Worm (Caenorhabditis elegans) whole organism, late embryonic: Measurements from ENCODE around the gene cyp-14A2.

ENCODE experiments used
- C08G9.2 ChIP-seq: sonication (generic microtip); optimal IDR thresholded peaks from 2 replicates; lab custom pipeline; 2016; ENCODE audit warnings: mild to moderate bottlenecking, missing genetic modification characterization, moderate library complexity, missing compliant biosample characterization
- C38D4.7 ChIP-seq: fragments of 200-800 bp; sonication (Bioruptor generic); optimal IDR thresholded peaks from 2 replicates; lab custom pipeline; 2018; ENCODE audit warnings: mild to moderate bottlenecking, missing genetic modification characterization, moderate library complexity, missing compliant biosample characterization
- K09A11.1 ChIP-seq: sonication (generic microtip); optimal IDR thresholded peaks from 2 replicates; lab custom pipeline; 2017; ENCODE audit warnings: antibody characterized with exemption, mild to moderate bottlenecking, missing genetic modification characterization, missing compliant biosample characterization; ENCODE audit not compliant: insufficient read depth
- ama-1 ChIP-seq: fragments of 150-350 bp; optimal IDR thresholded peaks from 2 replicates; lab custom pipeline; 2014
- ceh-19 ChIP-seq: fragments of 200-800 bp; sonication (Bioruptor generic); optimal IDR thresholded peaks from 2 replicates; lab custom pipeline; 2018; ENCODE audit warnings: mild to moderate bottlenecking, missing genetic modification characterization, missing compliant biosample characterization
- ceh-2 ChIP-seq: sonication (generic microtip); optimal IDR thresholded peaks from 2 replicates; lab custom pipeline; 2016; ENCODE audit warnings: missing genotype, missing genetic modification characterization, missing compliant biosample characterization
- ceh-24 ChIP-seq: sonication (generic microtip); optimal IDR thresholded peaks from 2 replicates; lab custom pipeline; 2016; ENCODE audit warnings: mild to moderate bottlenecking, missing genetic modification characterization, missing compliant biosample characterization
- ceh-48 ChIP-seq: sonication (generic microtip); optimal IDR thresholded peaks from 2 replicates; lab custom pipeline; 2016; ENCODE audit warnings: missing genetic modification characterization, inconsistent platforms, missing compliant biosample characterization
- ceh-6 ChIP-seq: fragments of 200-800 bp; sonication (Bioruptor generic); optimal IDR thresholded peaks from 2 replicates; lab custom pipeline; 2018; ENCODE audit warnings: mild to moderate bottlenecking, missing genetic modification characterization, missing compliant biosample characterization
- ceh-9 ChIP-seq: sonication (generic microtip); optimal IDR thresholded peaks from 2 replicates; lab custom pipeline; 2016; ENCODE audit warnings: mild to moderate bottlenecking, missing genetic modification characterization, inconsistent platforms, missing compliant biosample characterization
- dve-1 ChIP-seq: sonication (generic microtip); optimal IDR thresholded peaks from 2 replicates; lab custom pipeline; 2017; ENCODE audit warnings: antibody characterized with exemption, mild to moderate bottlenecking, missing genetic modification characterization, missing compliant biosample characterization
- elt-4 ChIP-seq: sonication (generic microtip); optimal IDR thresholded peaks from 2 replicates; lab custom pipeline; 2016; ENCODE audit warnings: missing genetic modification characterization, missing compliant biosample characterization
- ets-4 ChIP-seq: sonication (generic microtip); optimal IDR thresholded peaks from 2 replicates; lab custom pipeline; 2016; ENCODE audit warnings: missing genetic modification characterization, missing compliant biosample characterization
- eyg-1 ChIP-seq: sonication (generic microtip); optimal IDR thresholded peaks from 2 replicates; lab custom pipeline; 2016; ENCODE audit warnings: missing genotype, missing genetic modification characterization, missing compliant biosample characterization
- fax-1 ChIP-seq: sonication (generic microtip); optimal IDR thresholded peaks from 2 replicates; lab custom pipeline; 2016; ENCODE audit warnings: missing genotype, missing genetic modification characterization, missing compliant biosample characterization
- fkh-10 ChIP-seq: fragments of 150-350 bp; optimal IDR thresholded peaks from 2 replicates; lab custom pipeline; 2014; ENCODE audit warnings: missing biosample characterization, missing genetic modification reagents, missing genetic modification characterization
- fkh-6 ChIP-seq: sonication (generic microtip); optimal IDR thresholded peaks from 2 replicates; lab custom pipeline; 2016; ENCODE audit warnings: missing genetic modification characterization, missing compliant biosample characterization
- hlh-30 ChIP-seq: sonication (generic microtip); optimal IDR thresholded peaks from 2 replicates; lab custom pipeline; 2017; ENCODE audit warnings: antibody characterized with exemption, missing genetic modification characterization, missing compliant biosample characterization; ENCODE audit not compliant: insufficient read depth
- hlh-6 ChIP-seq: sonication (generic microtip); optimal IDR thresholded peaks from 2 replicates; lab custom pipeline; 2016; ENCODE audit warnings: missing genotype, missing genetic modification characterization, missing compliant biosample characterization
- lim-6 ChIP-seq: sonication (generic microtip); optimal IDR thresholded peaks from 2 replicates; lab custom pipeline; 2016; ENCODE audit warnings: missing genetic modification characterization, missing compliant biosample characterization
- lin-11 ChIP-seq: fragments of 200-800 bp; sonication (Bioruptor generic); optimal IDR thresholded peaks from 2 replicates; lab custom pipeline; 2018; ENCODE audit warnings: mild to moderate bottlenecking, missing genetic modification characterization, missing compliant biosample characterization
- madf-2 ChIP-seq: sonication (generic microtip); optimal IDR thresholded peaks from 2 replicates; lab custom pipeline; 2017; ENCODE audit warnings: missing genetic modification characterization, missing compliant biosample characterization
- mec-3 ChIP-seq: sonication (generic microtip); optimal IDR thresholded peaks from 2 replicates; lab custom pipeline; 2016; ENCODE audit warnings: borderline replicate concordance, missing genetic modification characterization, missing compliant biosample characterization
- npax-4 ChIP-seq: sonication (generic microtip); optimal IDR thresholded peaks from 2 replicates; lab custom pipeline; 2016; ENCODE audit warnings: missing genetic modification characterization, missing compliant biosample characterization
- odd-2 ChIP-seq: sonication (generic microtip); optimal IDR thresholded peaks from 2 replicates; lab custom pipeline; 2017; ENCODE audit warnings: antibody characterized with exemption, mild to moderate bottlenecking, missing genetic modification characterization, missing compliant biosample characterization
- pat-9 ChIP-seq: fragments of 200-800 bp; sonication (Bioruptor generic); optimal IDR thresholded peaks from 2 replicates; lab custom pipeline; 2018; ENCODE audit warnings: mild to moderate bottlenecking, missing genetic modification characterization, moderate library complexity, missing compliant biosample characterization
- pros-1 ChIP-seq: fragments of 150-350 bp; optimal IDR thresholded peaks from 2 replicates; lab custom pipeline; 2014; ENCODE audit warnings: missing biosample characterization, missing genetic modification reagents, missing genetic modification characterization
- sdc-2 ChIP-seq: sonication (generic microtip); optimal IDR thresholded peaks from 2 replicates; lab custom pipeline; 2016; ENCODE audit warnings: missing genotype, missing genetic modification characterization, missing compliant biosample characterization
- sox-2 ChIP-seq: fragments of 200-800 bp; sonication (Bioruptor generic); IDR thresholded peaks from 2 replicates; pipeline ENCODE4 v1.3.6; 2022; ENCODE audit warnings: missing genetic modification reagents, missing genetic modification characterization, missing compliant biosample characterization
- tbx-7 ChIP-seq: sonication (generic microtip); optimal IDR thresholded peaks from 2 replicates; lab custom pipeline; 2016; ENCODE audit warnings: missing genotype, missing genetic modification characterization, missing compliant biosample characterization
- unc-42 ChIP-seq: sonication (generic microtip); optimal IDR thresholded peaks from 2 replicates; lab custom pipeline; 2016; ENCODE audit warnings: missing genotype, missing genetic modification characterization, missing compliant biosample characterization
- unc-55 ChIP-seq: sonication (generic microtip); optimal IDR thresholded peaks from 2 replicates; lab custom pipeline; 2017; ENCODE audit warnings: missing biosample characterization, missing genetic modification reagents, missing genetic modification characterization
- unc-86 ChIP-seq: sonication (generic microtip); optimal IDR thresholded peaks from 2 replicates; lab custom pipeline; 2016; ENCODE audit warnings: missing genetic modification characterization, missing compliant biosample characterization
- zip-5 ChIP-seq: sonication (generic microtip); optimal IDR thresholded peaks from 2 replicates; lab custom pipeline; 2016; ENCODE audit warnings: missing genetic modification characterization, missing compliant biosample characterization

cyp-14A2 gene

DNA sequence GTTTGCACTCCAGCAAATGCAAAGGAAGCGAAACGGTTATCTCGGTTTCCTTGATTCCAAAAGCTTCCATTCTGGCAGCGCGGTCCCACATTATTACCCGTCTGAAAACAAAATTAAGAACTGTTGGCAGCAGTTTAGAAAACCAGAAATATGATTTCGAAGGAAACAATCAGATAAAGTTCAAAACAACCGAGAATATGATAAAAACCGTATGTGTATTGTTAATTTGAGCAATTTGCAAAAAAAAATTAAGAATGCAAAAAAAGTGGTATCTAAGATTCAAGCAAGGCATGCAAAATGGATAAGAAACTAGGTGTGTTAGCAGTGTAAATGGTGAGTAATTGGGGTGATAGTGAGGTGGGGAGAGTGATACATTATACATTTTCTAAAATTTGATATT, 19.2 kb upstream of the cyp-14A2 start, which contains the start of gene R04D3.4:
Gene R04D3.4, minus strand, starts transcription at position 101 of the 400 bp plus-strand sequence.
- TF ChIP-seq elt-4 (tag; lab: Kevin White, UChicago) (no peak), C38D4.7 (GFP tag; lab: Kevin White, UChicago) (no peak), hlh-30 (no peak), unc-55 (GFP tag; lab: Kevin White, UChicago) (no peak), sdc-2 (no peak), C08G9.2 (no peak), odd-2 (tag; lab: Kevin White, UChicago) (no peak)

DNA sequence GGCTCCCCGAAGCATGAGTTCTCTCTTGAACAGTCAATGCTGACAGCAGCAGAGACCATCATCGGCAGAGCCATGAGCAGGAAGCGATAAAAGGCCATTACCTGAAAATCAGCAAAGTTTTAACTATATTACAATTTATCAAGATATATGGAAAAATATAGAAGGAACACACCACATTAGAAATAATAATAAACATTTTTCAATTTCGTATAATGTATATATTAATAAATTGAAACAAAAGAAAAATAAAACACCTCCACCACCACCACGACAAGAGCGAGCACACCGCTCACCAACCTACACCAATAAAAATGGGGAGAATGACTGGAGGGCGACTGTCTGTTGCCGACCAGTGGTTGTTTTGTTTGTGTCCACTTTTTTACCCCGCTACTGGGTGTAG, 17.0 kb upstream of the cyp-14A2 start, which contains the start of gene R04D3.2:
Gene R04D3.2, minus strand, starts transcription at position 101 of the 400 bp plus-strand sequence.
- TF ChIP-seq ama-1 (lab: Kevin White, UChicago) (no peak), ceh-19 (GFP tag; lab: Kevin White, UChicago) (no peak), eyg-1 (tag; lab: Kevin White, UChicago) (no peak)

DNA sequence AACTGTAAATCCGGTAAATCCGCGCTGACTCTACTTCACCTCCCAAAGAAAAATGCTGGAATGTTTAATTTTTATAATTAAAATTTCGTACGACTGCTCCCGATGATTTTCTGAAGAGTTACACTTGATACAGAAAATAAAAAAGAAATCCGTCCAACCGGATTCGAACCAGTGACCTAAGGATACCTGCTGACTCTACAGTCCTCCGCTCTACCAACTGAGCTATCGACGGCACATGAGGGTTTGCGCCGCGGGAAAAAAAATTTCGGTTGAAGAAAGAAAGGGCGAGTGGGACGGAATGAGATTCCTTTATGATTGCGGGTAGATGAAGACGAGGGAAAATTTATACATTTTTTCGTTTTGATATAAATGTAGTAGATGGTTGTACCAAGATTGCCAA, 15.1 kb upstream of the cyp-14A2 start:
- TF ChIP-seq lim-6 (tag; lab: Kevin White, UChicago), result no peak
- TF ChIP-seq elt-4 (tag; lab: Kevin White, UChicago), result no peak
- no peak for TF ChIP-seq hlh-6 (tag; lab: Kevin White, UChicago)
- TF ChIP-seq K09A11.1 (tag; lab: Kevin White, UChicago), result no peak
- no peak for TF ChIP-seq madf-2
- no peak for TF ChIP-seq ceh-9 (tag; lab: Kevin White, UChicago)
- TF ChIP-seq unc-42 (tag; lab: Kevin White, UChicago), result no peak
- no peak for TF ChIP-seq ceh-2
- TF ChIP-seq fkh-6 (tag; lab: Kevin White, UChicago), result no peak
- TF ChIP-seq zip-5 (tag; lab: Kevin White, UChicago), result no peak
- no peak for TF ChIP-seq C08G9.2
- TF ChIP-seq mec-3 (tag; lab: Kevin White, UChicago), result no peak
- no peak for TF ChIP-seq fkh-10 (GFP tag; lab: Kevin White, UChicago)
- no peak for TF ChIP-seq C38D4.7 (GFP tag; lab: Kevin White, UChicago)
- TF ChIP-seq unc-86 (tag; lab: Kevin White, UChicago), result no peak

DNA sequence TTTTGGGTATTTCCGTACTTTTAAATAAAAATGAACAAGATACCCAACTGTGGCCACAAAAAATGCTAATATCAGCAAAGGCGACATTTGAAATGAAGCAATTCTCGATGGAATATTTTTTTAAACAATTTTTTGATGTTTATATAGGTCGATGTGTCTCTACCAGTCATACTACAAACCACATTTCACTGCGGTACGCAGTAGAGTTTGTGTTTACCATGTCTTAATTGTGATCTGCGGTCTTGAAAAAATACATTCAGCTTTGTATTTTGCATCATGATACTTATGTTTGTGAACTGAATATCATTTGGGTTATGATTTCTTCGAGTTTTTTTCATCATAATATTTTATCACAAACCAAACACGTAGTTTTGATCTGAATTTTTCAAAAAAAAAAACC, 14.6 kb upstream of the cyp-14A2 start, which contains the start of gene cyp-14A4:
Gene cyp-14A4, minus strand, starts transcription at position 107 of the 400 bp plus-strand sequence.
- TF ChIP-seq ceh-24 (tag; lab: Kevin White, UChicago), result no peak
- TF ChIP-seq madf-2, result no peak
- no peak for TF ChIP-seq lin-11 (tag; lab: Kevin White, UChicago)
- TF ChIP-seq sox-2, result no peak
- no peak for TF ChIP-seq zip-5 (tag; lab: Kevin White, UChicago)
- TF ChIP-seq hlh-6 (tag; lab: Kevin White, UChicago), result no peak
- TF ChIP-seq tbx-7 (tag; lab: Kevin White, UChicago), result no peak

DNA sequence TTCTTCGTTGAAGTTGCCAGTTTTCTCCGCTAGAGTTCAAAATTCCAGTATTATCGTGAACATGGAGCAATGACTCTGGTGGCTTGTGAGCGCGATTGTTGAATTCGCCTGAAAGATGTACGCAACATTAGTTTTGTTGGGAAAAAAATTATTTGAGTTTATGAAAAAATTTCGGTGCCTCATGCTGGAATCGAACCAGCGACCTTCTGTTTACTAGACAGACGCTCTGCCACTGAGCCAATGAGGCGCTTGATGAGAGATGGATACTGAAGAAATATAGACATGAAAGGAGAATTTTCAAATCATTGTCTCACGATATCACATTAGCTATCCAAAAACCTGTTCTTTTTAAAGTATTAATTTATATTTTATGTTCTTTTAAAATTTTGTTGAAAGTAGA, 14.0 kb upstream of the cyp-14A2 start:
- TF ChIP-seq npax-4 (tag; lab: Kevin White, UChicago) (no peak), ceh-48 (tag; lab: Kevin White, UChicago) (no peak), ceh-2 (no peak), dve-1 (tag; lab: Kevin White, UChicago) (no peak), ceh-6 (GFP tag; lab: Kevin White, UChicago) (no peak), ets-4 (tag; lab: Kevin White, UChicago) (no peak), pat-9 (tag; lab: Kevin White, UChicago) (no peak), fax-1 (tag; lab: Kevin White, UChicago) (no peak), pros-1 (no peak)
- TF ChIP-seq, all 69 proteins: peak for 0
